Fruit fly (Drosophila melanogaster): ENCODE measurements around the gene CG32683.

The CG32683 gene

dm6 chrX:10478443-10479368, 24.0 kb upstream of the CG32683 start, which contains the start of the genes CG2887 and PPP4R2r (continued):
- TF ChIP-seq CG7271 (tag; optimal IDR thresholded peaks at IDR 0.05) (no peak), fd64A (GFP tag; optimal IDR thresholded peaks at IDR 0.05) (no peak), Lpt (GFP tag; optimal IDR thresholded peaks at IDR 0.05) (no peak), Spps (tag; optimal IDR thresholded peaks at IDR 0.05) (no peak), tap (tag; optimal IDR thresholded peaks at IDR 0.05) (no peak), Bgb (GFP tag; IDR thresholded peaks at IDR 0.05; ENCODE audit: partially characterized antibody) (peak; percentile 95), fru (optimal IDR thresholded peaks at IDR 0.05) (no peak), Dad (GFP tag; optimal IDR thresholded peaks at IDR 0.05) (peak; percentile 2), Tbp (GFP tag; optimal IDR thresholded peaks at IDR 0.05) (no peak), run (tag; optimal IDR thresholded peaks at IDR 0.05) (no peak), CG6175 (GFP tag; IDR thresholded peaks at IDR 0.05) (no peak), ind (GFP tag; optimal IDR thresholded peaks at IDR 0.05) (no peak), sob (GFP tag; IDR thresholded peaks at IDR 0.05) (no peak), Xrp1 (GFP tag; IDR thresholded peaks at IDR 0.05) (no peak), yki (optimal IDR thresholded peaks at IDR 0.05) (no peak), gsb (GFP tag; IDR thresholded peaks at IDR 0.05) (no peak), al (GFP tag; IDR thresholded peaks at IDR 0.05) (no peak), CG12104 (GFP tag; optimal IDR thresholded peaks at IDR 0.05) (no peak), CG2712 (tag; optimal IDR thresholded peaks at IDR 0.05) (peak; percentile 39), hkb (optimal IDR thresholded peaks at IDR 0.05) (no peak), hkb (GFP tag; IDR thresholded peaks at IDR 0.05) (no peak), phol (tag; optimal IDR thresholded peaks at IDR 0.05) (peak; percentile 35), gfzf (GFP tag; optimal IDR thresholded peaks at IDR 0.05) (peak; percentile 54), CG12391 (tag; optimal IDR thresholded peaks at IDR 0.05) (peak; percentile 14), Fer1 (GFP tag; optimal IDR thresholded peaks at IDR 0.05) (no peak), sc (optimal IDR thresholded peaks at IDR 0.05) (no peak), sc (GFP tag; optimal IDR thresholded peaks at IDR 0.05) (no peak), CG32532 (GFP tag; IDR thresholded peaks at IDR 0.05) (no peak), CG12071 (GFP tag; optimal IDR thresholded peaks at IDR 0.05) (no peak), ftz-f1 (GFP tag; optimal IDR thresholded peaks at IDR 0.05) (peak; percentile 28), Myb (GFP tag; optimal IDR thresholded peaks at IDR 0.05) (peak; percentile 58), z (GFP tag; IDR thresholded peaks at IDR 0.05) (no peak), CG7745 (tag; optimal IDR thresholded peaks at IDR 0.05) (no peak), trh (GFP tag; optimal IDR thresholded peaks at IDR 0.05) (no peak), pita (GFP tag; optimal IDR thresholded peaks at IDR 0.05) (no peak), CG1602 (GFP tag; optimal IDR thresholded peaks at IDR 0.05) (no peak), Ada2b (GFP tag; IDR thresholded peaks at IDR 0.05) (no peak), pan (optimal IDR thresholded peaks at IDR 0.05) (no peak), pan (GFP tag; optimal IDR thresholded peaks at IDR 0.05 in 1 of 2, IDR thresholded peaks at IDR 0.05 in 1 of 2) (no peak), Hr78 (GFP tag; optimal IDR thresholded peaks at IDR 0.05) (no peak), CG13624 (GFP tag; optimal IDR thresholded peaks at IDR 0.05) (peak; percentile 26), CG11695 (GFP tag; IDR thresholded peaks at IDR 0.05) (no peak), E2f1 (GFP tag; IDR thresholded peaks at IDR 0.05) (no peak), Six4 (GFP tag; optimal IDR thresholded peaks at IDR 0.05) (no peak), CG5180 (GFP tag; optimal IDR thresholded peaks at IDR 0.05) (no peak), ro (GFP tag; IDR thresholded peaks at IDR 0.05) (no peak), CG8290 (GFP tag; optimal IDR thresholded peaks at IDR 0.05) (no peak), CG8290 (tag; optimal IDR thresholded peaks at IDR 0.05) (peak in 1 of 2 experiments; percentile 61), Oli (tag; optimal IDR thresholded peaks at IDR 0.05) (no peak), CG9876 (GFP tag; optimal IDR thresholded peaks at IDR 0.05) (no peak), CG5245 (GFP tag; optimal IDR thresholded peaks at IDR 0.05) (no peak), Ets97D (GFP tag; optimal IDR thresholded peaks at IDR 0.05) (peak; percentile 76)

Data from whole organism, embryonic.